Worm (Caenorhabditis elegans) whole organism, midembryonic: ENCODE data around the gene Y82E9BL.18.

Experiments used
- T22C8.4 ChIP-seq: fragments of 200-800 bp; sonication (Bioruptor generic); IDR thresholded peaks from 2 replicates; pipeline ENCODE4 v1.3.6; 2022; ENCODE audit warnings: missing genetic modification characterization, missing compliant biosample characterization
- flt-1 ChIP-seq: fragments of 200-800 bp; sonication (Bioruptor generic); IDR thresholded peaks from 2 replicates; pipeline ENCODE4 v1.3.6; 2022; ENCODE audit warnings: missing genetic modification characterization, missing compliant biosample characterization
- klf-2 ChIP-seq: fragments of 200-800 bp; sonication (Bioruptor generic); conservative IDR thresholded peaks from 2 replicates; pipeline ENCODE4 v1.3.6; 2022; ENCODE audit warnings: missing genetic modification reagents, missing genetic modification characterization, missing compliant biosample characterization
- med-1 ChIP-seq: sonication (generic microtip); optimal IDR thresholded peaks from 2 replicates; lab custom pipeline; 2017; ENCODE audit warnings: missing genetic modification characterization, mild to moderate bottlenecking, missing compliant biosample characterization, antibody characterized with exemption, missing genetic modification reagents; ENCODE audit not compliant: insufficient read depth
- tab-1 ChIP-seq: fragments of 200-800 bp; sonication (Bioruptor generic); IDR thresholded peaks from 2 replicates; pipeline ENCODE4 v1.3.6; 2022; ENCODE audit warnings: missing genetic modification characterization, missing compliant biosample characterization
- ztf-23 ChIP-seq: fragments of 200-800 bp; sonication (Bioruptor generic); IDR thresholded peaks from 2 replicates; pipeline ENCODE4 v1.3.6; 2022; ENCODE audit warnings: missing genetic modification reagents, missing genetic modification characterization, missing compliant biosample characterization

- TF ChIP-seq med-1: no peak
- no peak for TF ChIP-seq flt-1
- TF ChIP-seq tab-1 (GFP tag; lab: Robert Waterston, UW): no peak
- no peak for TF ChIP-seq T22C8.4
- no peak for TF ChIP-seq ztf-23
- TF ChIP-seq klf-2 (GFP tag; lab: Robert Waterston, UW): no peak
These were observed at the start of gene Y82E9BL.18 for ce11 chrIII:1326490-1326889.
